Worm (Caenorhabditis elegans) whole organism, L4 larva: Measurements from ENCODE around the gene mdt-26.
A peak's percentile ranks its signal among the peaks of the same experiment; 100 is the strongest.

Experiments
- Y75B8A.6 ChIP-seq: fragments of 200-800 bp; sonication (Bioruptor generic); IDR thresholded peaks from 2 replicates; pipeline ENCODE4 v1.3.6; 2022; ENCODE audit warnings: missing genetic modification reagents, missing genetic modification characterization, missing compliant biosample characterization
- aly-2 ChIP-seq: sonication (generic microtip); optimal IDR thresholded peaks from 2 replicates; lab custom pipeline; 2018; ENCODE audit warnings: missing biosample characterization, missing genetic modification characterization
- ama-1 ChIP-seq: fragments of 150-350 bp; optimal IDR thresholded peaks from 2 replicates; lab custom pipeline; 2014; ENCODE audit warnings: inconsistent platforms, mixed read lengths
- ceh-82 ChIP-seq: sonication (generic microtip); optimal IDR thresholded peaks from 2 replicates; lab custom pipeline; 2017; ENCODE audit warnings: missing biosample characterization, missing genetic modification characterization
- dpl-1 ChIP-seq: fragments of 150-350 bp; optimal IDR thresholded peaks from 2 replicates; lab custom pipeline; 2014; ENCODE audit warnings: missing biosample characterization, missing genetic modification reagents, missing genetic modification characterization
- fkh-10 ChIP-seq: fragments of 150-350 bp; optimal IDR thresholded peaks from 2 replicates; lab custom pipeline; 2014; ENCODE audit warnings: missing biosample characterization, missing genetic modification reagents, missing genetic modification characterization
- lim-7 ChIP-seq: fragments of 200-800 bp; sonication (Bioruptor generic); IDR thresholded peaks from 2 replicates; pipeline ENCODE4 v1.3.6; 2022; ENCODE audit warnings: missing genetic modification characterization, missing compliant biosample characterization
- mep-1 ChIP-seq: fragments of 150-350 bp; sonication (generic microtip); optimal IDR thresholded peaks from 3 replicates; lab custom pipeline; 2014; ENCODE audit warnings: missing biosample characterization, missing genetic modification characterization
- nhr-77 ChIP-seq: fragments of 150-350 bp; optimal IDR thresholded peaks from 2 replicates; lab custom pipeline; 2014; ENCODE audit warnings: missing biosample characterization, missing genetic modification characterization
- pha-4 ChIP-seq, 2 experiments: fragments of 150-350 bp in 1 of 2; fragments of 200-800 bp in 1 of 2; sonication (Bioruptor generic) in 1 of 2; IDR thresholded peaks in 1 of 2; optimal IDR thresholded peaks in 1 of 2; 2 replicates each; pipeline versions ENCODE4 v1.3.6 to Lab custom; 2014 to 2022; ENCODE audit warnings: missing genetic modification characterization in 2 of 2, missing genetic modification reagents in 2 of 2, missing biosample characterization in 1 of 2, missing compliant biosample characterization in 1 of 2
- ztf-11 ChIP-seq: fragments of 150-350 bp; optimal IDR thresholded peaks from 2 replicates; lab custom pipeline; 2014; ENCODE audit warnings: missing biosample characterization, missing genetic modification characterization

ce11 chrII:5712126-5712525, 51.1 kb downstream of the mdt-26 start:
- TF ChIP-seq dpl-1 (GFP tag; lab: Kevin White, UChicago) = no peak
- no peak for TF ChIP-seq fkh-10 (GFP tag; lab: Kevin White, UChicago)
- no peak for TF ChIP-seq aly-2 (tag; lab: Kevin White, UChicago)
- TF ChIP-seq nhr-77 (tag; lab: Kevin White, UChicago) = no peak
- no peak for TF ChIP-seq lim-7 (GFP tag; lab: Robert Waterston, UW)
- peak; percentile 5 for TF ChIP-seq mep-1 (tag; lab: Kevin White, UChicago)
- no peak for TF ChIP-seq Y75B8A.6 (GFP tag; lab: Robert Waterston, UW)
- TF ChIP-seq ztf-11 (tag; lab: Kevin White, UChicago) = no peak
- no peak for TF ChIP-seq ceh-82
- no peak for TF ChIP-seq pha-4 (GFP tag; IDR thresholded peaks at IDR 0.05; lab: Robert Waterston, UW)
- no peak for TF ChIP-seq pha-4 (tag; optimal IDR thresholded peaks at IDR 0.05; lab: Kevin White, UChicago)
- peak; percentile 81 for TF ChIP-seq ama-1 (lab: Kevin White, UChicago)
